Worm (Caenorhabditis elegans) whole organism, L1 larva: ENCODE data around the gene acp-2.

ENCODE experiments used
- C04F5.9 ChIP-seq: sonication (generic microtip); optimal IDR thresholded peaks from 2 replicates; lab custom pipeline; 2016; ENCODE audit warnings: missing genetic modification characterization, missing compliant biosample characterization
- C34B4.2 ChIP-seq: sonication (generic microtip); optimal IDR thresholded peaks from 2 replicates; lab custom pipeline; 2017; ENCODE audit warnings: mild to moderate bottlenecking, missing genetic modification characterization, missing compliant biosample characterization
- F16B12.6 ChIP-seq: fragments of 150-350 bp; optimal IDR thresholded peaks from 2 replicates; lab custom pipeline; 2014; ENCODE audit warnings: missing biosample characterization, missing genetic modification characterization
- aha-1 ChIP-seq: fragments of 150-350 bp; optimal IDR thresholded peaks from 2 replicates; lab custom pipeline; 2014; ENCODE audit warnings: missing biosample characterization, missing genetic modification characterization
- blmp-1 ChIP-seq: fragments of 150-350 bp; optimal IDR thresholded peaks from 2 replicates; lab custom pipeline; 2014; ENCODE audit warnings: missing biosample characterization, missing genetic modification characterization
- ceh-8 ChIP-seq: fragments of 200-800 bp; sonication (Bioruptor generic); optimal IDR thresholded peaks from 2 replicates; lab custom pipeline; 2018; ENCODE audit warnings: mild to moderate bottlenecking, missing genetic modification characterization, moderate library complexity, missing compliant biosample characterization
- dpl-1 ChIP-seq, 3 experiments: fragments of 150-350 bp in 2 of 3; sonication (generic microtip) in 1 of 3; optimal IDR thresholded peaks; 2 replicates each; lab custom pipeline; 2014 to 2017; ENCODE audit warnings: missing biosample characterization in 3 of 3, missing genetic modification characterization in 3 of 3, missing genetic modification reagents in 3 of 3
- dsc-1 ChIP-seq: sonication (generic microtip); optimal IDR thresholded peaks from 2 replicates; lab custom pipeline; 2016; ENCODE audit warnings: mild to moderate bottlenecking, missing genetic modification characterization, missing compliant biosample characterization
- efl-1 ChIP-seq, 4 experiments: fragments of 150-350 bp; optimal IDR thresholded peaks in 3 of 4; peaks in 1 of 4; 1 replicate in 1 of 4; 2 replicates in 3 of 4; lab custom pipeline; 2014; ENCODE audit warnings: missing biosample characterization in 2 of 4, missing genetic modification characterization in 2 of 4, missing genetic modification reagents in 2 of 4
- egl-27 ChIP-seq, 2 experiments: fragments of 150-350 bp in 1 of 2; sonication (generic microtip); optimal IDR thresholded peaks; 3 replicates each; lab custom pipeline; 2017 to 2018; ENCODE audit warnings: missing biosample characterization in 2 of 2, missing genetic modification characterization in 2 of 2, missing genetic modification reagents in 2 of 2
- elt-3 ChIP-seq, 6 experiments: fragments of 150-350 bp in 1 of 6; sonication (generic microtip); optimal IDR thresholded peaks; 2 replicates each; lab custom pipeline; 2017 to 2018; ENCODE audit warnings: missing biosample characterization in 6 of 6, missing genetic modification characterization in 6 of 6, inconsistent platforms in 1 of 6
- ets-5 ChIP-seq: fragments of 200-800 bp; sonication (Bioruptor generic); IDR thresholded peaks from 2 replicates; pipeline ENCODE4 v1.3.6; 2022; ENCODE audit warnings: missing genetic modification characterization, missing compliant biosample characterization
- fkh-4 ChIP-seq: sonication (generic microtip); optimal IDR thresholded peaks from 2 replicates; lab custom pipeline; 2016; ENCODE audit warnings: missing compliant biosample characterization, missing genetic modification characterization, borderline replicate concordance
- fkh-8 ChIP-seq: sonication (generic microtip); optimal IDR thresholded peaks from 2 replicates; lab custom pipeline; 2016; ENCODE audit warnings: mild to moderate bottlenecking, missing genetic modification characterization, missing compliant biosample characterization
- hlh-17 ChIP-seq: fragments of 200-800 bp; sonication (Bioruptor generic); optimal IDR thresholded peaks from 2 replicates; lab custom pipeline; 2018; ENCODE audit warnings: missing genetic modification characterization, mild to moderate bottlenecking, missing compliant biosample characterization, moderate library complexity, borderline replicate concordance
- hlh-4 ChIP-seq: sonication (generic microtip); optimal IDR thresholded peaks from 2 replicates; lab custom pipeline; 2016; ENCODE audit warnings: mild to moderate bottlenecking, missing genetic modification characterization, missing compliant biosample characterization
- hpl-2 ChIP-seq: fragments of 150-350 bp; optimal IDR thresholded peaks from 2 replicates; lab custom pipeline; 2014; ENCODE audit warnings: missing biosample characterization, missing genetic modification reagents, missing genetic modification characterization
- lin-13 ChIP-seq: fragments of 150-350 bp; optimal IDR thresholded peaks from 2 replicates; lab custom pipeline; 2014; ENCODE audit warnings: missing biosample characterization, missing genetic modification reagents, missing genetic modification characterization
- lin-15B ChIP-seq: fragments of 150-350 bp; sonication (generic microtip); optimal IDR thresholded peaks from 3 replicates; lab custom pipeline; 2014; ENCODE audit warnings: missing biosample characterization, missing genetic modification characterization
- lin-39 ChIP-seq: fragments of 150-350 bp; optimal IDR thresholded peaks from 2 replicates; lab custom pipeline; 2014; ENCODE audit warnings: missing biosample characterization, missing genetic modification reagents, missing genetic modification characterization
- lsy-2 ChIP-seq, 2 experiments: fragments of 150-350 bp; optimal IDR thresholded peaks; 2 replicates each; lab custom pipeline; 2014; ENCODE audit warnings: missing biosample characterization in 2 of 2, missing genetic modification characterization in 2 of 2
- mdl-1 ChIP-seq, 2 experiments: fragments of 150-350 bp; optimal IDR thresholded peaks; 2 replicates each; lab custom pipeline; 2014 to 2017; ENCODE audit warnings: missing biosample characterization in 2 of 2, missing genetic modification characterization in 2 of 2, inconsistent platforms in 1 of 2
- mep-1 ChIP-seq: fragments of 150-350 bp; optimal IDR thresholded peaks from 2 replicates; lab custom pipeline; 2014; ENCODE audit warnings: missing biosample characterization, missing genetic modification characterization
- nhr-11 ChIP-seq: fragments of 150-350 bp; optimal IDR thresholded peaks from 2 replicates; lab custom pipeline; 2014; ENCODE audit warnings: missing biosample characterization, missing genetic modification characterization
- nhr-12 ChIP-seq: sonication (generic microtip); optimal IDR thresholded peaks from 2 replicates; lab custom pipeline; 2017; ENCODE audit warnings: missing biosample characterization, missing genetic modification characterization
- nhr-20 ChIP-seq: sonication (generic microtip); optimal IDR thresholded peaks from 2 replicates; lab custom pipeline; 2016; ENCODE audit warnings: mild to moderate bottlenecking, missing genetic modification characterization, missing compliant biosample characterization
- nhr-237 ChIP-seq: fragments of 150-350 bp; optimal IDR thresholded peaks from 2 replicates; lab custom pipeline; 2014; ENCODE audit warnings: missing biosample characterization, missing genetic modification characterization
- nhr-28 ChIP-seq: fragments of 150-350 bp; optimal IDR thresholded peaks from 2 replicates; lab custom pipeline; 2014; ENCODE audit warnings: missing biosample characterization, missing genetic modification characterization
- nhr-47 ChIP-seq: sonication (generic microtip); optimal IDR thresholded peaks from 2 replicates; lab custom pipeline; 2016; ENCODE audit warnings: mild to moderate bottlenecking, missing genetic modification characterization, moderate library complexity, missing compliant biosample characterization
- nhr-76 ChIP-seq: sonication (generic microtip); optimal IDR thresholded peaks from 2 replicates; lab custom pipeline; 2017; ENCODE audit warnings: missing biosample characterization, missing genetic modification characterization
- nhr-77 ChIP-seq: fragments of 150-350 bp; optimal IDR thresholded peaks from 2 replicates; lab custom pipeline; 2014; ENCODE audit warnings: missing biosample characterization, missing genetic modification characterization
- nhr-84 ChIP-seq: sonication (generic microtip); optimal IDR thresholded peaks from 2 replicates; lab custom pipeline; 2017; ENCODE audit warnings: missing biosample characterization, missing genetic modification characterization
- nhr-90 ChIP-seq: sonication (generic microtip); optimal IDR thresholded peaks from 2 replicates; lab custom pipeline; 2016; ENCODE audit warnings: mild to moderate bottlenecking, missing genetic modification characterization, missing compliant biosample characterization; ENCODE audit not compliant: poor library complexity
- pag-3 ChIP-seq: sonication (generic microtip); optimal IDR thresholded peaks from 2 replicates; lab custom pipeline; 2017; ENCODE audit warnings: missing genetic modification characterization, mild to moderate bottlenecking, missing compliant biosample characterization, antibody characterized with exemption, borderline replicate concordance; ENCODE audit not compliant: insufficient read depth
- pax-3 ChIP-seq: fragments of 200-800 bp; sonication (Bioruptor generic); optimal IDR thresholded peaks from 2 replicates; lab custom pipeline; 2018; ENCODE audit warnings: mild to moderate bottlenecking, missing genetic modification characterization, moderate library complexity, missing compliant biosample characterization
- skn-1 ChIP-seq: fragments of 150-350 bp; optimal IDR thresholded peaks from 2 replicates; lab custom pipeline; 2014; ENCODE audit warnings: missing biosample characterization, missing genetic modification characterization
- snpc-4 ChIP-seq: fragments of 150-350 bp; optimal IDR thresholded peaks from 2 replicates; lab custom pipeline; 2014; ENCODE audit warnings: missing biosample characterization, missing genetic modification characterization
- sup-37 ChIP-seq: fragments of 200-800 bp; sonication (Bioruptor generic); optimal IDR thresholded peaks from 2 replicates; lab custom pipeline; 2018; ENCODE audit warnings: mild to moderate bottlenecking, missing genetic modification characterization, missing compliant biosample characterization
- tlp-1 ChIP-seq: fragments of 150-350 bp; optimal IDR thresholded peaks from 2 replicates; lab custom pipeline; 2014; ENCODE audit warnings: missing biosample characterization, missing genetic modification characterization
- unc-130 ChIP-seq: fragments of 150-350 bp; optimal IDR thresholded peaks from 2 replicates; lab custom pipeline; 2017; ENCODE audit warnings: missing biosample characterization, missing genetic modification characterization, inconsistent platforms
- unc-86 ChIP-seq: sonication (generic microtip); optimal IDR thresholded peaks from 2 replicates; lab custom pipeline; 2016; ENCODE audit warnings: missing genetic modification characterization, missing compliant biosample characterization
- zip-4 ChIP-seq: fragments of 200-800 bp; sonication (Bioruptor generic); optimal IDR thresholded peaks from 2 replicates; lab custom pipeline; 2018; ENCODE audit warnings: mild to moderate bottlenecking, missing genetic modification characterization, moderate library complexity, missing compliant biosample characterization

Gene acp-2

ce11 chrII:8481033-8481708, 49.3 kb upstream of the acp-2 start (continued):
- TF ChIP-seq skn-1 (tag; lab: Kevin White, UChicago): peak; percentile 9
- TF ChIP-seq egl-27 (tag; optimal IDR thresholded peaks at IDR 0.05; lab: Kevin White, UChicago): no peak
- no peak for TF ChIP-seq nhr-28
- TF ChIP-seq hpl-2 (GFP tag; lab: Kevin White, UChicago): no peak
- peak; percentile 12 for TF ChIP-seq unc-130
- TF ChIP-seq nhr-237 (tag; lab: Kevin White, UChicago): no peak
- TF ChIP-seq fkh-4 (tag; lab: Kevin White, UChicago): no peak
- peak in 1 of 2 experiments; percentile 48 for TF ChIP-seq lsy-2 (tag; optimal IDR thresholded peaks at IDR 0.05; lab: Kevin White, UChicago)
- peak; percentile 44 for TF ChIP-seq mep-1
- peak; percentile 13 for TF ChIP-seq dsc-1
- TF ChIP-seq F16B12.6 (tag; lab: Kevin White, UChicago): no peak
- no peak for TF ChIP-seq pag-3 (tag; lab: Kevin White, UChicago)
- no peak for TF ChIP-seq aha-1 (tag; lab: Kevin White, UChicago)
- no peak for TF ChIP-seq lin-13 (GFP tag; lab: Kevin White, UChicago)
- TF ChIP-seq fkh-8 (tag; lab: Kevin White, UChicago): peak; percentile 48
- TF ChIP-seq C04F5.9 (tag; lab: Kevin White, UChicago): no peak
- no peak for TF ChIP-seq nhr-84 (tag; lab: Kevin White, UChicago)
- no peak for TF ChIP-seq unc-86 (tag; lab: Kevin White, UChicago)
- TF ChIP-seq dpl-1 (GFP tag; optimal IDR thresholded peaks at IDR 0.05; lab: Kevin White, UChicago): no peak
- no peak for TF ChIP-seq nhr-90 (tag; lab: Kevin White, UChicago)
- TF ChIP-seq snpc-4 (tag; lab: Kevin White, UChicago): no peak
- TF ChIP-seq sup-37 (GFP tag; lab: Kevin White, UChicago): no peak
- TF ChIP-seq ets-5: no peak
- TF ChIP-seq hlh-4 (tag; lab: Kevin White, UChicago): no peak
- no peak for TF ChIP-seq hlh-17
- TF ChIP-seq C34B4.2 (tag; lab: Kevin White, UChicago): no peak
- TF ChIP-seq nhr-11: no peak
- TF ChIP-seq blmp-1 (tag; lab: Kevin White, UChicago): no peak
- no peak for TF ChIP-seq efl-1 (optimal IDR thresholded peaks at IDR 0.05; lab: Kevin White, UChicago)
- TF ChIP-seq efl-1 (GFP tag; optimal IDR thresholded peaks at IDR 0.05 in 1 of 2; lab: Kevin White, UChicago): peak in 1 of 2 experiments; percentile 83
- TF ChIP-seq nhr-12 (tag; lab: Kevin White, UChicago): no peak
- TF ChIP-seq elt-3 (tag; optimal IDR thresholded peaks at IDR 0.05; lab: Kevin White, UChicago): peak in 1 of 6 experiments; percentile 41
- no peak for TF ChIP-seq nhr-76 (tag; lab: Kevin White, UChicago)
- TF ChIP-seq tlp-1 (tag; lab: Kevin White, UChicago): no peak
- no peak for TF ChIP-seq nhr-77 (tag; lab: Kevin White, UChicago)
- TF ChIP-seq pax-3 (tag; lab: Kevin White, UChicago): no peak
- TF ChIP-seq, all 84 proteins: peak for 16

DNA sequence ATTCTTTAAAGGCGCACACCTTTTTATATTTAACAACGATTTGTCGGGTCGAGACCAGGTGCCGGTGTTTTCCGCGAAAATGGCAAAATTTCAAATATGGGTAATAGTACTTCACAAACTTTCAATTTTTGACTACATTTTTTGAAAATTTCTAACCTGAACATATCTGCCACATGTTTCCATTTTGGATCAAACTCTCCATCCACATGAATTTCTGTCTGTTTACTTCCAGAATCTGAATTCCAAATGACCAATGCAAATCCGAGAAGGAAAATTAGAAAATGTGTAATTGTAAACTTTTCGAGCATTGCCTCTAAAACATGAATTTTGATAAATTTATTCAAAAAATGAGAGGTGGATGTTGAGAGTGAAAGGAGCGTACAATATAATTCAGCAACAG, 48.3 kb upstream of the acp-2 start, which contains the start of gene lact-4:
Gene lact-4, minus strand, starts transcription at position 313 of the 400 bp plus-strand sequence.
- no peak for TF ChIP-seq skn-1 (tag; lab: Kevin White, UChicago)
- TF ChIP-seq mdl-1 (tag; optimal IDR thresholded peaks at IDR 0.05; lab: Kevin White, UChicago): no peak
- no peak for TF ChIP-seq lin-39 (tag; lab: Kevin White, UChicago)
- TF ChIP-seq nhr-20 (tag; lab: Kevin White, UChicago): no peak
- TF ChIP-seq nhr-47 (tag; lab: Kevin White, UChicago): no peak
- no peak for TF ChIP-seq nhr-11
- no peak for TF ChIP-seq dpl-1 (GFP tag; optimal IDR thresholded peaks at IDR 0.05; lab: Kevin White, UChicago)
- no peak for TF ChIP-seq ceh-8 (GFP tag; lab: Kevin White, UChicago)
- TF ChIP-seq lin-15B (tag; lab: Kevin White, UChicago): no peak
- TF ChIP-seq C04F5.9 (tag; lab: Kevin White, UChicago): no peak
- no peak for TF ChIP-seq zip-4 (GFP tag; lab: Kevin White, UChicago)
- TF ChIP-seq, all 84 proteins: peak for 0
